Worm (Caenorhabditis elegans): Measurements from ENCODE around the gene T16G1.9.

ce11 chrV:12970575-12971160 lies 20.0 kb upstream of the T16G1.9 start, which contains the start of gene pnn-1:
- TF ChIP-seq nhr-6 (tag; optimal IDR thresholded peaks at IDR 0.05) (no peak), skn-1 (tag; optimal IDR thresholded peaks at IDR 0.05) (no peak), sem-4 (tag; optimal IDR thresholded peaks at IDR 0.05) (peak; percentile 26), snpc-4 (tag; optimal IDR thresholded peaks at IDR 0.05) (no peak), ama-1 (optimal IDR thresholded peaks at IDR 0.05) (no peak), mab-5 (tag; optimal IDR thresholded peaks at IDR 0.05) (no peak), alr-1 (tag; optimal IDR thresholded peaks at IDR 0.05) (no peak), ztf-4 (tag; optimal IDR thresholded peaks at IDR 0.05) (no peak), fos-1 (tag; optimal IDR thresholded peaks at IDR 0.05) (no peak), blmp-1 (tag; optimal IDR thresholded peaks at IDR 0.05; ENCODE audit: insufficient read depth) (no peak)
